Worm (Caenorhabditis elegans) whole organism, mixed stage, embryonic: ENCODE data around the gene col-146.

Experiments used
- M03D4.4 ChIP-seq: sonication (generic microtip); optimal IDR thresholded peaks from 2 replicates; lab custom pipeline; 2017; ENCODE audit warnings: mild to moderate bottlenecking, missing genetic modification characterization, missing compliant biosample characterization
- bed-3 ChIP-seq: fragments of 200-800 bp; sonication (Bioruptor generic); optimal IDR thresholded peaks from 3 replicates; lab custom pipeline; 2018; ENCODE audit warnings: mild to moderate bottlenecking, missing genetic modification characterization, moderate library complexity, missing compliant biosample characterization
- blmp-1 ChIP-seq: fragments of 150-350 bp; optimal IDR thresholded peaks from 2 replicates; lab custom pipeline; 2014; ENCODE audit warnings: missing biosample characterization, missing genetic modification characterization
- ceh-39 ChIP-seq: fragments of 150-350 bp; optimal IDR thresholded peaks from 2 replicates; lab custom pipeline; 2014; ENCODE audit warnings: missing biosample characterization, missing genetic modification characterization
- ceh-43 ChIP-seq: fragments of 200-800 bp; sonication (Bioruptor generic); optimal IDR thresholded peaks from 2 replicates; lab custom pipeline; 2018; ENCODE audit warnings: mild to moderate bottlenecking, missing genetic modification characterization, moderate library complexity, missing compliant biosample characterization
- ceh-83 ChIP-seq: fragments of 200-800 bp; sonication (Bioruptor generic); optimal IDR thresholded peaks from 2 replicates; lab custom pipeline; 2018; ENCODE audit warnings: mild to moderate bottlenecking, missing genetic modification characterization, missing compliant biosample characterization
- ces-1 ChIP-seq: fragments of 150-350 bp; optimal IDR thresholded peaks from 2 replicates; lab custom pipeline; 2014; ENCODE audit warnings: missing biosample characterization, missing genetic modification reagents, missing genetic modification characterization
- drap-1 ChIP-seq: fragments of 200-800 bp; sonication (Bioruptor generic); optimal IDR thresholded peaks from 3 replicates; lab custom pipeline; 2018; ENCODE audit warnings: mild to moderate bottlenecking, missing genetic modification characterization, missing compliant biosample characterization
- elt-1 ChIP-seq: sonication (generic microtip); optimal IDR thresholded peaks from 2 replicates; lab custom pipeline; 2017; ENCODE audit warnings: missing genetic modification characterization, mild to moderate bottlenecking, missing compliant biosample characterization, antibody characterized with exemption, moderate library complexity, borderline replicate concordance; ENCODE audit not compliant: insufficient read depth
- elt-3 ChIP-seq: fragments of 150-350 bp; optimal IDR thresholded peaks from 2 replicates; lab custom pipeline; 2014; ENCODE audit warnings: missing biosample characterization, missing genetic modification characterization
- flh-1 ChIP-seq: fragments of 200-800 bp; sonication (Bioruptor generic); optimal IDR thresholded peaks from 2 replicates; lab custom pipeline; 2018; ENCODE audit warnings: mild to moderate bottlenecking, missing genetic modification characterization, moderate library complexity, missing compliant biosample characterization
- ham-2 ChIP-seq: fragments of 200-800 bp; sonication (Bioruptor generic); optimal IDR thresholded peaks from 2 replicates; lab custom pipeline; 2018; ENCODE audit warnings: mild to moderate bottlenecking, missing genetic modification characterization, missing compliant biosample characterization
- hlh-1 ChIP-seq: fragments of 150-350 bp; optimal IDR thresholded peaks from 2 replicates; lab custom pipeline; 2014; ENCODE audit warnings: missing biosample characterization, missing genetic modification reagents, missing genetic modification characterization
- lin-13 ChIP-seq: fragments of 150-350 bp; optimal IDR thresholded peaks from 2 replicates; lab custom pipeline; 2014; ENCODE audit warnings: missing biosample characterization, missing genetic modification characterization
- lin-32 ChIP-seq: fragments of 200-800 bp; sonication (Bioruptor generic); optimal IDR thresholded peaks from 2 replicates; lab custom pipeline; 2018; ENCODE audit warnings: mild to moderate bottlenecking, missing genetic modification characterization, missing compliant biosample characterization
- lsy-2 ChIP-seq: fragments of 150-350 bp; optimal IDR thresholded peaks from 2 replicates; lab custom pipeline; 2014; ENCODE audit warnings: missing biosample characterization, missing genetic modification characterization
- mab-5 ChIP-seq: fragments of 150-350 bp; optimal IDR thresholded peaks from 2 replicates; lab custom pipeline; 2014; ENCODE audit warnings: missing biosample characterization, missing genetic modification characterization
- mep-1 ChIP-seq: fragments of 150-350 bp; optimal IDR thresholded peaks from 2 replicates; lab custom pipeline; 2017; ENCODE audit warnings: missing biosample characterization, missing genetic modification reagents, missing genetic modification characterization, inconsistent platforms
- mls-2 ChIP-seq: sonication (generic microtip); optimal IDR thresholded peaks from 2 replicates; lab custom pipeline; 2016; ENCODE audit warnings: mild to moderate bottlenecking, missing genetic modification characterization, moderate library complexity, missing compliant biosample characterization
- nhr-12 ChIP-seq: fragments of 150-350 bp; optimal IDR thresholded peaks from 2 replicates; lab custom pipeline; 2014; ENCODE audit warnings: missing biosample characterization, missing genetic modification characterization
- nhr-2 ChIP-seq: fragments of 150-350 bp; optimal IDR thresholded peaks from 2 replicates; lab custom pipeline; 2014; ENCODE audit warnings: missing biosample characterization, missing genetic modification characterization
- nhr-237 ChIP-seq: fragments of 150-350 bp; optimal IDR thresholded peaks from 2 replicates; lab custom pipeline; 2014; ENCODE audit warnings: missing biosample characterization, missing genetic modification characterization
- nhr-76 ChIP-seq: sonication (generic microtip); optimal IDR thresholded peaks from 2 replicates; lab custom pipeline; 2017; ENCODE audit warnings: missing biosample characterization, missing genetic modification characterization
- pha-4 ChIP-seq: fragments of 150-350 bp; optimal IDR thresholded peaks from 2 replicates; lab custom pipeline; 2018; ENCODE audit warnings: missing biosample characterization, missing genetic modification reagents, missing genetic modification characterization
- sem-2 ChIP-seq: fragments of 200-800 bp; sonication (Bioruptor generic); optimal IDR thresholded peaks from 2 replicates; lab custom pipeline; 2018; ENCODE audit warnings: mild to moderate bottlenecking, missing genetic modification characterization, missing compliant biosample characterization
- snpc-4 ChIP-seq: fragments of 150-350 bp; optimal IDR thresholded peaks from 2 replicates; lab custom pipeline; 2014; ENCODE audit warnings: missing biosample characterization, missing genetic modification characterization
- sptf-1 ChIP-seq: sonication (generic microtip); optimal IDR thresholded peaks from 2 replicates; lab custom pipeline; 2017; ENCODE audit warnings: mild to moderate bottlenecking, missing genetic modification characterization, moderate library complexity, missing compliant biosample characterization
- tbx-8 ChIP-seq: fragments of 200-800 bp; sonication (Bioruptor generic); optimal IDR thresholded peaks from 2 replicates; lab custom pipeline; 2018; ENCODE audit warnings: mild to moderate bottlenecking, missing genetic modification characterization, moderate library complexity, missing compliant biosample characterization
- unc-39 ChIP-seq: fragments of 150-350 bp; optimal IDR thresholded peaks from 2 replicates; lab custom pipeline; 2014; ENCODE audit warnings: missing biosample characterization, missing genetic modification characterization
- unc-62 ChIP-seq: fragments of 150-350 bp; optimal IDR thresholded peaks from 2 replicates; lab custom pipeline; 2014; ENCODE audit warnings: missing biosample characterization, missing genetic modification reagents, missing genetic modification characterization
- zip-8 ChIP-seq: fragments of 150-350 bp; optimal IDR thresholded peaks from 2 replicates; lab custom pipeline; 2014; ENCODE audit warnings: missing biosample characterization, missing genetic modification characterization
- ztf-11 ChIP-seq: fragments of 150-350 bp; optimal IDR thresholded peaks from 2 replicates; lab custom pipeline; 2014; ENCODE audit warnings: missing biosample characterization, missing genetic modification characterization

The col-146 gene

DNA sequence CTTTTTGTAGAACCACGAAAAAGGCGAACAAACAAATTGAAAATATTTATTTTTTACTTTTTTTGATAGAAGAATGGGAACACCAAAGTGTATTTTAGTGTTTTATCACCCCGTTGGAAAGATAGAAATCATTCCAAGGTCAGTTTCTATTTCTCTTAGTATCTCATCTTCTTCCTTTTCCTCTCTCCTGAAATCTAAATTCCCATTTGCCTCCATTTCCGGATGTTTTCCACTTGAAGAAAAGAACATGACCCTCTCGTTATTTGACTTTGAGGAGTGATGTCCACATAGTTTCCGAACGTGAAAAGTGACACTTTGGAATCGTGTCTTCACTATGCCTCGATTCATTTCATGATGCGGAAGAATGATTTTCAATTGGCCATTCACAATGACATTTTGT, 42.1 kb upstream of the col-146 start:
- TF ChIP-seq hlh-1 (tag; lab: Kevin White, UChicago) = no peak
- TF ChIP-seq elt-1 = peak; percentile 63

DNA sequence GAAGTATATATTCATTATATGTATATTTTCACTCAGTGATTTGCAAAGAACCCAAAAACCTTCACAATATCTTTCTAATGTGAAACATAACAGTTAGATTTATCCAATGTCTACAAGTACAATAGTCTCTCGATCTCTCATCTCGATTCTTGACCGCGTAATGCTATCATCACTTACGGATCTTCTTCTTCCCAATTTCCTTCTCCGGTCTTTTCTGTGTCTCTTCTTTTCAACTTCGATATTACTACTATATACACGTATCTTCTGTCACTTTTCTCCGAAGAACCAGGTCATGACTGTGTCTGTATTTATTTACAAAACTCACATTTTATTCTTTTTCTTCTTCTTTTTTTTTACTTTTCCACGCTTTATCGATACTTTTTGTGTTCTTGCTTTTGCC, 41.2 kb upstream of the col-146 start:
- TF ChIP-seq lsy-2 = no peak
- TF ChIP-seq elt-1 = peak; percentile 36

DNA sequence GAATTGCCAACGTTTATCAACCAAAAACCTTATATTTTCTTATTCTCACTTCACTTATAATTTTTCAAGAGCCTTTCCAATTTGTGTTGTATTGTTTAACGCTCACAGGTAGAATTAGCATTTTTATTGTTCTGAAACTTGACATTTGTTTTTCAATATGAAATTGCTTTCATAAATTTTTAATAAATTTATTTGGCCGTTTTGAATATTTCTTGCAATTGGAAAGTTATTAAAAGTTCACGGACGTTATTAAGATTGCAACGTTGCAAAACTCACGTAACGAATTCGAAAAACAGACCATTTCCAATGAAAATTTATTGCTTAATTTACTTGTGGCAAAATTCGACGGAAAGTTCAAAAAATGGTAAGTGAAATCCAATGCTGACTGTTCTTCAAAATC, 39.4 kb upstream of the col-146 start, which contains the start of gene K09G1.2:
TSS of gene K09G1.2 (plus strand) at position 301 of the 400 bp plus-strand sequence.
- TF ChIP-seq tbx-8 (GFP tag; lab: Kevin White, UChicago) = no peak
- no peak for TF ChIP-seq ztf-11
- TF ChIP-seq ces-1 (GFP tag; lab: Kevin White, UChicago) = no peak
- no peak for TF ChIP-seq sem-2 (GFP tag; lab: Kevin White, UChicago)
- TF ChIP-seq drap-1 (GFP tag; lab: Kevin White, UChicago) = no peak
- TF ChIP-seq unc-62 = no peak
- no peak for TF ChIP-seq unc-39
- TF ChIP-seq ham-2 (GFP tag; lab: Kevin White, UChicago) = no peak
- TF ChIP-seq ceh-83 (GFP tag; lab: Kevin White, UChicago) = no peak
- TF ChIP-seq mep-1 = no peak
- no peak for TF ChIP-seq blmp-1 (tag; lab: Kevin White, UChicago)
- no peak for TF ChIP-seq lin-32 (GFP tag; lab: Kevin White, UChicago)
- TF ChIP-seq nhr-12 (tag; lab: Kevin White, UChicago) = no peak
- TF ChIP-seq, all 35 proteins: peak for 0

DNA sequence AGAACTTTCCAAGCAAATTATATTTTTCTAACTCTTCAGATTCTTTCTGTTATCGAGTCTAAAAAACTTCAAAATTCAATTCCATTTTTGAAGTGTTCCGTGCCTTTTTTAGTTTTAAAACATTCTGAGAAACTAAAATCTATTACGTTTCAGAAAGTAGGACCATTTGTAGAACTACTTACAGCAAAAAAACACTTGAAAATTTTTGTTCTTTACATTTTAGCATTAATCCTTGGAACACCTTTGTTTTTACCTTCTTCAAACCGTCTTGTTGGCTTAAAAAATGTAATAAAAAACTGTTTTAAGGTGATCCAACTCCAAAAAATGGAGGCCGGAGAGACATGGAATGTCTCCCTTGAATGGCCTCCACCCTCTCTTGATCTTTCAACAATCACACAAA, 21.5 kb upstream of the col-146 start, which contains the start of gene dop-2:
TSS of gene dop-2 (plus strand) at position 301 of the 400 bp plus-strand sequence.
- no peak for TF ChIP-seq ces-1 (GFP tag; lab: Kevin White, UChicago)
- no peak for TF ChIP-seq flh-1 (GFP tag; lab: Kevin White, UChicago)
- TF ChIP-seq nhr-12 (tag; lab: Kevin White, UChicago) = no peak

DNA sequence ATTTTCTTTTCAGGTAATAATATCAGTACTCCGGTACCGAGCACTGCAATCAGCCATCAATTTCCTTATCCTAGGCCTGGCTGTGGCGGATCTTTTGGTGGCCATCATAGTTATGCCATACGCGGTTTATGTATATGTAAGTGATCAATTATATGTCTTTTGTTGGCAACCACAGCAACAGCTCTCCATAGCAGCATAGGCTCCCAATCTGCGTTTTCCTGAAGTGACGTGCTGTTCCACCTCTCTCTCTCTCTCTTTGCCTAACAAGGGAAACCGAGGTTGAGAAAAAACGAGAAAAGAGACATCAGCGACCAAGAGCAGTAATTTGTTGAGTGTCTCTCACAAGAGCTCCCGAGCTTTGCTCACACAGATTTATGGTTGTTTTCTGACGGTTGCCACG, 20.5 kb upstream of the col-146 start:
- TF ChIP-seq unc-62 = no peak
- TF ChIP-seq bed-3 (GFP tag; lab: Kevin White, UChicago) = no peak
- TF ChIP-seq mab-5 (tag; lab: Kevin White, UChicago) = no peak
- TF ChIP-seq ztf-11 = no peak
- TF ChIP-seq M03D4.4 (tag; lab: Kevin White, UChicago) = no peak
- no peak for TF ChIP-seq pha-4
- no peak for TF ChIP-seq ceh-83 (GFP tag; lab: Kevin White, UChicago)
- no peak for TF ChIP-seq zip-8
- TF ChIP-seq elt-3 (tag; lab: Kevin White, UChicago) = no peak
- TF ChIP-seq tbx-8 (GFP tag; lab: Kevin White, UChicago) = no peak
- TF ChIP-seq elt-1 = no peak
- no peak for TF ChIP-seq lin-13
- no peak for TF ChIP-seq unc-39
- TF ChIP-seq nhr-237 (tag; lab: Kevin White, UChicago) = no peak

DNA sequence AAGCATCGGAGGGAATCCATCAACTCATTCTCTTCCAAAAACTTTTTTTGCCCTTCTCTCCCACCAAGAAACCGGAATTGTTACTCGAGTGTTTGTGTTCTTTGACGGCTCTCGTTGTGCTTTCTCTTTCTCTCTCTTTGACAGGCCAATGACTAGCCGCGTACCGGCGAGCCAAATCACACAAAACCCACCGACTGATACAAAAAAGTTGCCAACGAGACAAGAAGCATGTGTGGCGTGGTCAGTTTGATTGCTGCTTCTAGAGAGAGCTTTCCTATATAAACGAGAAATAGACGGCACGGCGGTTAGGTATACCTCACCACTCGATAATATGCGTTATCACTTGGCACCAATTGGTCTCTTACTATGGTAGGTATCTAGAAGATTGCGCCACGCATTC, 14.0 kb upstream of the col-146 start, which contains the start of gene pqn-63:
TSS of gene pqn-63 (plus strand) at position 307 of the 400 bp plus-strand sequence.
- TF ChIP-seq ceh-43 (GFP tag; lab: Kevin White, UChicago) (no peak), tbx-8 (GFP tag; lab: Kevin White, UChicago) (no peak), nhr-2 (tag; lab: Kevin White, UChicago) (no peak), ham-2 (GFP tag; lab: Kevin White, UChicago) (no peak), sptf-1 (tag; lab: Kevin White, UChicago) (no peak), bed-3 (GFP tag; lab: Kevin White, UChicago) (no peak), pha-4 (no peak), unc-62 (no peak), elt-3 (tag; lab: Kevin White, UChicago) (no peak), snpc-4 (tag; lab: Kevin White, UChicago) (no peak), mls-2 (tag; lab: Kevin White, UChicago) (no peak), nhr-237 (tag; lab: Kevin White, UChicago) (no peak), nhr-76 (tag; lab: Kevin White, UChicago) (no peak), elt-1 (no peak), sem-2 (GFP tag; lab: Kevin White, UChicago) (no peak), M03D4.4 (tag; lab: Kevin White, UChicago) (no peak), ceh-39 (tag; lab: Kevin White, UChicago) (no peak), ceh-83 (GFP tag; lab: Kevin White, UChicago) (no peak), ztf-11 (no peak)
